Worm (Caenorhabditis elegans) whole organism, young adult: ENCODE results near the gene C03B8.3.

Experiments used
- B0019.2 ChIP-seq: fragments of 200-800 bp; sonication (Bioruptor generic); conservative IDR thresholded peaks from 2 replicates; pipeline ENCODE4 v1.3.6; 2022; ENCODE audit warnings: missing genetic modification reagents, missing genetic modification characterization, missing compliant biosample characterization
- B0336.3 ChIP-seq: fragments of 200-800 bp; sonication (Bioruptor generic); IDR thresholded peaks from 2 replicates; pipeline ENCODE4 v1.3.6; 2022; ENCODE audit warnings: missing genetic modification characterization, missing compliant biosample characterization
- F22D6.2 ChIP-seq: sonication (generic microtip); optimal IDR thresholded peaks from 2 replicates; lab custom pipeline; 2016; ENCODE audit warnings: mild to moderate bottlenecking, missing genetic modification characterization, missing compliant biosample characterization
- F23B12.7 ChIP-seq: sonication (generic microtip); optimal IDR thresholded peaks from 2 replicates; lab custom pipeline; 2017; ENCODE audit warnings: missing genetic modification characterization, mild to moderate bottlenecking, missing compliant biosample characterization, antibody characterized with exemption, moderate library complexity; ENCODE audit not compliant: insufficient read depth
- F39B2.1 ChIP-seq: fragments of 200-800 bp; sonication (Bioruptor generic); IDR thresholded peaks from 2 replicates; pipeline ENCODE4 v1.3.6; 2022; ENCODE audit warnings: missing genetic modification reagents, missing genetic modification characterization, missing compliant biosample characterization
- F49E8.2 ChIP-seq: sonication (generic microtip); optimal IDR thresholded peaks from 3 replicates; lab custom pipeline; 2017; ENCODE audit warnings: missing genetic modification characterization, mild to moderate bottlenecking, missing compliant biosample characterization, antibody characterized with exemption, moderate library complexity; ENCODE audit not compliant: insufficient read depth
- F52B5.7 ChIP-seq: sonication (generic microtip); optimal IDR thresholded peaks from 2 replicates; lab custom pipeline; 2016; ENCODE audit warnings: mild to moderate bottlenecking, missing genetic modification characterization, missing compliant biosample characterization
- F57A8.1 ChIP-seq: fragments of 200-800 bp; sonication (Bioruptor generic); optimal IDR thresholded peaks from 2 replicates; lab custom pipeline; 2018; ENCODE audit warnings: mild to moderate bottlenecking, missing genetic modification characterization, moderate library complexity, missing compliant biosample characterization
- K11D2.4 ChIP-seq: fragments of 200-800 bp; sonication (Bioruptor generic); IDR thresholded peaks from 2 replicates; pipeline ENCODE4 v1.3.6; 2022; ENCODE audit warnings: missing genetic modification reagents, missing genetic modification characterization, missing compliant biosample characterization
- T07F8.4 ChIP-seq: sonication (generic microtip); optimal IDR thresholded peaks from 2 replicates; lab custom pipeline; 2016; ENCODE audit warnings: mild to moderate bottlenecking, missing genetic modification characterization, moderate library complexity, missing compliant biosample characterization
- T26A5.8 ChIP-seq: sonication (generic microtip); optimal IDR thresholded peaks from 2 replicates; lab custom pipeline; 2016; ENCODE audit warnings: missing genetic modification characterization, missing compliant biosample characterization
- Y56A3A.18 ChIP-seq: fragments of 200-800 bp; sonication (Bioruptor generic); IDR thresholded peaks from 2 replicates; pipeline ENCODE4 v1.3.6; 2022; ENCODE audit warnings: missing genetic modification reagents, missing genetic modification characterization, missing compliant biosample characterization
- ZK185.1 ChIP-seq: sonication (generic microtip); optimal IDR thresholded peaks from 2 replicates; lab custom pipeline; 2016; ENCODE audit warnings: mild to moderate bottlenecking, missing genetic modification characterization, missing compliant biosample characterization; ENCODE audit not compliant: poor library complexity, severe bottlenecking
- akir-1 ChIP-seq: fragments of 200-800 bp; sonication (Bioruptor generic); optimal IDR thresholded peaks from 2 replicates; lab custom pipeline; 2018; ENCODE audit warnings: mild to moderate bottlenecking, missing genetic modification characterization, moderate library complexity, missing compliant biosample characterization
- ama-1 ChIP-seq, 3 experiments: fragments of 150-350 bp in 1 of 3; sonication (generic microtip) in 2 of 3; optimal IDR thresholded peaks; 2 replicates each; lab custom pipeline; 2014 to 2018; ENCODE audit warnings: missing biosample characterization in 2 of 3, missing genetic modification characterization in 2 of 3, missing genetic modification reagents in 2 of 3
- aptf-2 ChIP-seq: fragments of 200-800 bp; sonication (Bioruptor generic); conservative IDR thresholded peaks from 2 replicates; pipeline ENCODE4 v1.3.6; 2022; ENCODE audit warnings: missing genetic modification reagents, missing genetic modification characterization, missing compliant biosample characterization
- atf-7 ChIP-seq: sonication (generic microtip); optimal IDR thresholded peaks from 2 replicates; lab custom pipeline; 2017; ENCODE audit warnings: mild to moderate bottlenecking, missing genetic modification characterization, missing compliant biosample characterization
- athp-1 ChIP-seq: sonication (generic microtip); optimal IDR thresholded peaks from 2 replicates; lab custom pipeline; 2017; ENCODE audit warnings: mild to moderate bottlenecking, missing genetic modification characterization, missing compliant biosample characterization
- attf-5 ChIP-seq: fragments of 200-800 bp; sonication (Bioruptor generic); optimal IDR thresholded peaks from 2 replicates; lab custom pipeline; 2018; ENCODE audit warnings: mild to moderate bottlenecking, missing genetic modification characterization, missing compliant biosample characterization
- attf-6 ChIP-seq: fragments of 200-800 bp; sonication (Bioruptor generic); IDR thresholded peaks from 2 replicates; pipeline ENCODE4 v1.3.6; 2022; ENCODE audit warnings: missing genetic modification reagents, missing genetic modification characterization, missing compliant biosample characterization
- dpff-1 ChIP-seq: sonication (generic microtip); optimal IDR thresholded peaks from 2 replicates; lab custom pipeline; 2017; ENCODE audit warnings: mild to moderate bottlenecking, missing genetic modification characterization, missing compliant biosample characterization
- egl-44 ChIP-seq: fragments of 200-800 bp; sonication (Bioruptor generic); IDR thresholded peaks from 2 replicates; pipeline ENCODE4 v1.3.6; 2022; ENCODE audit warnings: missing genetic modification reagents, missing genetic modification characterization, missing compliant biosample characterization
- ekl-4 ChIP-seq: fragments of 200-800 bp; sonication (Bioruptor generic); IDR thresholded peaks from 2 replicates; pipeline ENCODE4 v1.3.6; 2022; ENCODE audit warnings: missing genetic modification reagents, missing genetic modification characterization, missing compliant biosample characterization
- ets-4 ChIP-seq: fragments of 200-800 bp; sonication (Bioruptor generic); optimal IDR thresholded peaks from 2 replicates; lab custom pipeline; 2018; ENCODE audit warnings: mild to moderate bottlenecking, missing genetic modification characterization, missing compliant biosample characterization
- fkh-3 ChIP-seq: sonication (generic microtip); optimal IDR thresholded peaks from 2 replicates; lab custom pipeline; 2016; ENCODE audit warnings: mild to moderate bottlenecking, missing genetic modification characterization, missing compliant biosample characterization
- gei-17 ChIP-seq: fragments of 200-800 bp; sonication (Bioruptor generic); optimal IDR thresholded peaks from 2 replicates; lab custom pipeline; 2018; ENCODE audit warnings: mild to moderate bottlenecking, missing genetic modification characterization, missing compliant biosample characterization
- hlh-26 ChIP-seq: fragments of 200-800 bp; sonication (Bioruptor generic); conservative IDR thresholded peaks from 2 replicates; pipeline ENCODE4 v1.3.6; 2022; ENCODE audit warnings: missing genetic modification reagents, missing genetic modification characterization, missing compliant biosample characterization
- hmg-1.2 ChIP-seq: fragments of 200-800 bp; sonication (Bioruptor generic); IDR thresholded peaks from 2 replicates; pipeline ENCODE4 v1.3.6; 2022; ENCODE audit warnings: missing genetic modification reagents, missing genetic modification characterization, missing compliant biosample characterization
- let-526 ChIP-seq: fragments of 200-800 bp; sonication (Bioruptor generic); IDR thresholded peaks from 2 replicates; pipeline ENCODE4 v1.3.6; 2022; ENCODE audit warnings: missing genetic modification reagents, missing genetic modification characterization, missing compliant biosample characterization
- lin-40 ChIP-seq: sonication (generic microtip); optimal IDR thresholded peaks from 2 replicates; lab custom pipeline; 2016; ENCODE audit warnings: missing genetic modification characterization, mild to moderate bottlenecking, missing compliant biosample characterization, missing genotype, missing genetic modification reagents
- madf-3 ChIP-seq: fragments of 200-800 bp; sonication (Bioruptor generic); IDR thresholded peaks from 2 replicates; pipeline ENCODE4 v1.3.6; 2022; ENCODE audit warnings: missing genetic modification reagents, missing genetic modification characterization, missing compliant biosample characterization
- madf-6 ChIP-seq: fragments of 200-800 bp; sonication (Bioruptor generic); IDR thresholded peaks from 2 replicates; pipeline ENCODE4 v1.3.6; 2022; ENCODE audit warnings: missing genetic modification reagents, missing genetic modification characterization, missing compliant biosample characterization
- mcd-1 ChIP-seq: fragments of 200-800 bp; sonication (Bioruptor generic); IDR thresholded peaks from 2 replicates; pipeline ENCODE4 v1.3.6; 2022; ENCODE audit warnings: missing genetic modification reagents, missing genetic modification characterization, missing compliant biosample characterization
- mxl-1 ChIP-seq: sonication (generic microtip); optimal IDR thresholded peaks from 2 replicates; lab custom pipeline; 2016; ENCODE audit warnings: missing genetic modification characterization, missing compliant biosample characterization
- nfyb-1 ChIP-seq: fragments of 200-800 bp; sonication (Bioruptor generic); IDR thresholded peaks from 2 replicates; pipeline ENCODE4 v1.3.6; 2022; ENCODE audit warnings: missing genetic modification reagents, missing genetic modification characterization, missing compliant biosample characterization
- nhr-179 ChIP-seq: sonication (generic microtip); optimal IDR thresholded peaks from 2 replicates; lab custom pipeline; 2016; ENCODE audit warnings: mild to moderate bottlenecking, missing genetic modification characterization, missing compliant biosample characterization
- somi-1 ChIP-seq: fragments of 200-800 bp; sonication (Bioruptor generic); optimal IDR thresholded peaks from 2 replicates; lab custom pipeline; 2018; ENCODE audit warnings: mild to moderate bottlenecking, missing genetic modification characterization, missing compliant biosample characterization
- unc-130 ChIP-seq: sonication (generic microtip); optimal IDR thresholded peaks from 2 replicates; lab custom pipeline; 2016; ENCODE audit warnings: missing genetic modification reagents, missing genetic modification characterization, missing compliant biosample characterization
- xnd-1 ChIP-seq: sonication (generic microtip); optimal IDR thresholded peaks from 2 replicates; lab custom pipeline; 2016; ENCODE audit warnings: missing genotype, missing genetic modification reagents, missing genetic modification characterization, missing compliant biosample characterization
- zim-3 ChIP-seq: sonication (generic microtip); optimal IDR thresholded peaks from 2 replicates; lab custom pipeline; 2017; ENCODE audit warnings: mild to moderate bottlenecking, missing genetic modification characterization, moderate library complexity, missing compliant biosample characterization
- ztf-18 ChIP-seq: sonication (generic microtip); optimal IDR thresholded peaks from 2 replicates; lab custom pipeline; 2016; ENCODE audit warnings: missing genotype, mild to moderate bottlenecking, missing genetic modification characterization, missing compliant biosample characterization
- ztf-26 ChIP-seq: sonication (generic microtip); optimal IDR thresholded peaks from 2 replicates; lab custom pipeline; 2017; ENCODE audit warnings: missing genetic modification characterization, missing compliant biosample characterization
- ztf-3 ChIP-seq: fragments of 200-800 bp; sonication (Bioruptor generic); optimal IDR thresholded peaks from 2 replicates; lab custom pipeline; 2018; ENCODE audit warnings: mild to moderate bottlenecking, missing genetic modification characterization, missing compliant biosample characterization
- ztf-6 ChIP-seq: fragments of 200-800 bp; sonication (Bioruptor generic); IDR thresholded peaks from 2 replicates; pipeline ENCODE4 v1.3.6; 2022; ENCODE audit warnings: missing genetic modification reagents, missing genetic modification characterization, missing compliant biosample characterization

Gene C03B8.3

ce11 chrIII:7723412-7724068 is 11.4 kb downstream of the C03B8.3 start (continued):
- TF ChIP-seq Y56A3A.18 (GFP tag; lab: Robert Waterston, UW), result no peak
- no peak for TF ChIP-seq ztf-6 (GFP tag; lab: Robert Waterston, UW)
- no peak for TF ChIP-seq nhr-179
- TF ChIP-seq athp-1 (tag; lab: Kevin White, UChicago), result no peak
- TF ChIP-seq mcd-1, result no peak
- TF ChIP-seq mxl-1 (tag; lab: Kevin White, UChicago), result no peak
- no peak for TF ChIP-seq F57A8.1 (GFP tag; lab: Kevin White, UChicago)
- no peak for TF ChIP-seq attf-6 (GFP tag; lab: Robert Waterston, UW)
- TF ChIP-seq fkh-3 (tag; lab: Kevin White, UChicago), result no peak
- TF ChIP-seq aptf-2 (GFP tag; lab: Robert Waterston, UW), result no peak
- TF ChIP-seq attf-5, result peak; percentile 10
- no peak for TF ChIP-seq ets-4
- no peak for TF ChIP-seq xnd-1 (tag; lab: Kevin White, UChicago)
- TF ChIP-seq B0336.3 (GFP tag; lab: Robert Waterston, UW), result no peak
- no peak for TF ChIP-seq hlh-26 (GFP tag; lab: Robert Waterston, UW)
- TF ChIP-seq akir-1 (GFP tag; lab: Kevin White, UChicago), result no peak
- TF ChIP-seq F22D6.2 (tag; lab: Kevin White, UChicago), result no peak
- TF ChIP-seq F39B2.1, result no peak
- peak; percentile 27; the same call in 1 of the 2 replicates for TF ChIP-seq hmg-1.2 (GFP tag; lab: Robert Waterston, UW)
- TF ChIP-seq egl-44 (GFP tag; lab: Robert Waterston, UW), result no peak
- peak; percentile 16 for TF ChIP-seq somi-1 (GFP tag; lab: Kevin White, UChicago)
- no peak for TF ChIP-seq ZK185.1 (tag; lab: Kevin White, UChicago)
- TF ChIP-seq let-526 (GFP tag; lab: Robert Waterston, UW), result no peak
- TF ChIP-seq T26A5.8, result no peak
- no peak for TF ChIP-seq madf-3 (GFP tag; lab: Robert Waterston, UW)
- TF ChIP-seq ztf-18, result no peak
- no peak for TF ChIP-seq nfyb-1
- no peak for TF ChIP-seq zim-3 (tag; lab: Kevin White, UChicago)
- no peak for TF ChIP-seq F52B5.7
- no peak for TF ChIP-seq gei-17 (GFP tag; lab: Kevin White, UChicago)
- TF ChIP-seq ztf-3 (GFP tag; lab: Kevin White, UChicago), result no peak
- TF ChIP-seq ztf-26, result no peak
- no peak for TF ChIP-seq F49E8.2 (tag; lab: Kevin White, UChicago)
- peak; percentile 27 for TF ChIP-seq ama-1 (optimal IDR thresholded peaks at IDR 0.05; lab: Kevin White, UChicago)
- TF ChIP-seq ama-1 (GFP tag; optimal IDR thresholded peaks at IDR 0.05; lab: Kevin White, UChicago), result no peak
- no peak for TF ChIP-seq K11D2.4 (GFP tag; lab: Robert Waterston, UW)
- TF ChIP-seq madf-6 (GFP tag; lab: Robert Waterston, UW), result no peak
- TF ChIP-seq F23B12.7, result no peak
- peak; percentile 66 for TF ChIP-seq lin-40 (tag; lab: Kevin White, UChicago)
- no peak for TF ChIP-seq B0019.2 (GFP tag; lab: Robert Waterston, UW)
- no peak for TF ChIP-seq T07F8.4 (tag; lab: Kevin White, UChicago)
- no peak for TF ChIP-seq ekl-4 (GFP tag; lab: Robert Waterston, UW)
- no peak for TF ChIP-seq dpff-1 (tag; lab: Kevin White, UChicago)
- TF ChIP-seq unc-130 (GFP tag; lab: Kevin White, UChicago), result no peak
- TF ChIP-seq atf-7 (tag; lab: Kevin White, UChicago), result no peak
- TF ChIP-seq, all 124 proteins: peak for 10
